Fruit fly (Drosophila melanogaster): ENCODE measurements around the gene Irc.

Gene Irc

dm6 chr3R:17002218-17003110, at the start of gene Irc, which contains the start of gene Sf3a1:
TSS of gene Irc (plus strand) at chr3R:17002875.
TSS of gene Sf3a1 (minus strand) at chr3R:17002355.
- no peak for TF ChIP-seq h (optimal IDR thresholded peaks at IDR 0.05)
- TF ChIP-seq Sin3A (optimal IDR thresholded peaks at IDR 0.05) = no peak
- TF ChIP-seq ttk (optimal IDR thresholded peaks at IDR 0.05) = no peak
- no peak for TF ChIP-seq insv (optimal IDR thresholded peaks at IDR 0.05)
- no peak for TF ChIP-seq psq (optimal IDR thresholded peaks at IDR 0.05)

dm6 chr3R:16954423-16954822, 48.3 kb upstream of the Irc start:
- TF ChIP-seq psq (optimal IDR thresholded peaks at IDR 0.05) = no peak
- TF ChIP-seq Myc (optimal IDR thresholded peaks at IDR 0.05) = no peak
- TF ChIP-seq h (optimal IDR thresholded peaks at IDR 0.05) = no peak
- TF ChIP-seq insv (optimal IDR thresholded peaks at IDR 0.05) = no peak
- no peak for TF ChIP-seq ttk (optimal IDR thresholded peaks at IDR 0.05)
- TF ChIP-seq Sin3A (optimal IDR thresholded peaks at IDR 0.05) = no peak

dm6 chr3R:16957759-16958536, 44.7 kb upstream of the Irc start:
- TF ChIP-seq Myc (optimal IDR thresholded peaks at IDR 0.05) (no peak), Sin3A (optimal IDR thresholded peaks at IDR 0.05) (no peak), ttk (optimal IDR thresholded peaks at IDR 0.05) (no peak), insv (optimal IDR thresholded peaks at IDR 0.05) (no peak), h (optimal IDR thresholded peaks at IDR 0.05) (no peak), psq (optimal IDR thresholded peaks at IDR 0.05) (no peak)

- TF ChIP-seq psq (optimal IDR thresholded peaks at IDR 0.05) = no peak
- TF ChIP-seq ttk (optimal IDR thresholded peaks at IDR 0.05) = no peak
- no peak for TF ChIP-seq Myc (optimal IDR thresholded peaks at IDR 0.05)
- no peak for TF ChIP-seq h (optimal IDR thresholded peaks at IDR 0.05)
- no peak for TF ChIP-seq Sin3A (optimal IDR thresholded peaks at IDR 0.05)
- no peak for TF ChIP-seq insv (optimal IDR thresholded peaks at IDR 0.05)
These were observed 42.5 kb upstream of the Irc start for dm6 chr3R:16960219-16960618.

- TF ChIP-seq ttk (optimal IDR thresholded peaks at IDR 0.05) = no peak
- TF ChIP-seq h (optimal IDR thresholded peaks at IDR 0.05) = no peak
- TF ChIP-seq psq (optimal IDR thresholded peaks at IDR 0.05) = no peak
- TF ChIP-seq Sin3A (optimal IDR thresholded peaks at IDR 0.05) = no peak
- no peak for TF ChIP-seq insv (optimal IDR thresholded peaks at IDR 0.05)
- TF ChIP-seq Myc (optimal IDR thresholded peaks at IDR 0.05) = no peak
These were observed 40.4 kb upstream of the Irc start for dm6 chr3R:16962303-16962702.

- TF ChIP-seq psq (optimal IDR thresholded peaks at IDR 0.05) (no peak), Sin3A (optimal IDR thresholded peaks at IDR 0.05) (no peak), insv (optimal IDR thresholded peaks at IDR 0.05) (no peak)
These were observed 33.0 kb upstream of the Irc start for dm6 chr3R:16969361-16970355.

- TF ChIP-seq ttk (optimal IDR thresholded peaks at IDR 0.05) (no peak), h (optimal IDR thresholded peaks at IDR 0.05) (no peak), Sin3A (optimal IDR thresholded peaks at IDR 0.05) (no peak), insv (optimal IDR thresholded peaks at IDR 0.05) (no peak), Myc (optimal IDR thresholded peaks at IDR 0.05) (no peak), psq (optimal IDR thresholded peaks at IDR 0.05) (no peak)
These were observed 30.5 kb upstream of the Irc start, which contains the start of gene Abd-B for dm6 chr3R:16972136-16972535. TSS of gene Abd-B (minus strand) at chr3R:16972236.

dm6 chr3R:16972575-16972974, 30.1 kb upstream of the Irc start:
- TF ChIP-seq psq (optimal IDR thresholded peaks at IDR 0.05) = no peak
- no peak for TF ChIP-seq h (optimal IDR thresholded peaks at IDR 0.05)
- TF ChIP-seq insv (optimal IDR thresholded peaks at IDR 0.05) = no peak
- TF ChIP-seq Myc (optimal IDR thresholded peaks at IDR 0.05) = no peak
- TF ChIP-seq Sin3A (optimal IDR thresholded peaks at IDR 0.05) = no peak
- TF ChIP-seq ttk (optimal IDR thresholded peaks at IDR 0.05) = no peak

- TF ChIP-seq ttk (optimal IDR thresholded peaks at IDR 0.05) = no peak
- TF ChIP-seq psq (optimal IDR thresholded peaks at IDR 0.05) = no peak
- TF ChIP-seq Myc (optimal IDR thresholded peaks at IDR 0.05) = no peak
- TF ChIP-seq Sin3A (optimal IDR thresholded peaks at IDR 0.05) = no peak
- TF ChIP-seq insv (optimal IDR thresholded peaks at IDR 0.05) = no peak
- no peak for TF ChIP-seq h (optimal IDR thresholded peaks at IDR 0.05)
These were observed 27.8 kb upstream of the Irc start, which contains the start of gene VhaM9.7-d for dm6 chr3R:16974904-16975303. TSS of gene VhaM9.7-d (plus strand) at chr3R:16975204.

dm6 chr3R:16977745-16978305, 24.9 kb upstream of the Irc start, which contains the start of gene Actn3:
TSS of gene Actn3 (minus strand) at chr3R:16977795.
- no peak for TF ChIP-seq Sin3A (optimal IDR thresholded peaks at IDR 0.05)
